Fruit fly (Drosophila melanogaster) whole organism, embryonic: ENCODE results near the gene CG13766.

Experiments
- Atf6 ChIP-seq: fragments of 200-800 bp; sonication (Bioruptor generic); IDR thresholded peaks from 2 replicates; pipeline ENCODE4 v1.3.6; 2022; ENCODE audit warnings: missing biosample characterization, missing genetic modification characterization
- CG10209 ChIP-seq: fragments of 200-800 bp; sonication (Bioruptor generic); optimal IDR thresholded peaks from 3 replicates; lab custom pipeline; 2017; ENCODE audit warnings: missing biosample characterization, mild to moderate bottlenecking, missing genetic modification characterization, missing genetic modification reagents
- CG10321 ChIP-seq: fragments of 200-800 bp; sonication (Bioruptor generic); IDR thresholded peaks from 2 replicates; pipeline ENCODE4 v1.3.6; 2022; ENCODE audit warnings: missing biosample characterization, missing genetic modification characterization
- CG11456 ChIP-seq: fragments of 200-800 bp; sonication (Bioruptor generic); IDR thresholded peaks from 3 replicates; pipeline ENCODE4 v1.3.6; 2022; ENCODE audit warnings: missing biosample characterization, missing genetic modification characterization
- CG11560 ChIP-seq: fragments of 200-800 bp; sonication (Bioruptor generic); IDR thresholded peaks from 3 replicates; pipeline ENCODE4 v1.3.6; 2022; ENCODE audit warnings: missing biosample characterization, missing genetic modification characterization
- CG11695 ChIP-seq: fragments of 200-800 bp; sonication (Bioruptor generic); IDR thresholded peaks from 3 replicates; pipeline ENCODE4 v1.3.6; 2022; ENCODE audit warnings: missing biosample characterization, missing genetic modification characterization
- CG13424 ChIP-seq: fragments of 200-800 bp; sonication (Bioruptor generic); optimal IDR thresholded peaks from 2 replicates; lab custom pipeline; 2019; ENCODE audit warnings: missing biosample characterization, mild to moderate bottlenecking, missing genetic modification characterization, moderate library complexity
- CG13775 ChIP-seq: fragments of 200-800 bp; sonication (Bioruptor generic); optimal IDR thresholded peaks from 3 replicates; lab custom pipeline; 2017; ENCODE audit warnings: missing biosample characterization, mild to moderate bottlenecking, missing genetic modification characterization
- CG15269 ChIP-seq: fragments of 200-800 bp; sonication (Bioruptor generic); optimal IDR thresholded peaks from 2 replicates; lab custom pipeline; 2018; ENCODE audit warnings: missing biosample characterization, mild to moderate bottlenecking, missing genetic modification characterization, moderate library complexity
- CG15514 ChIP-seq: fragments of 200-800 bp; sonication (Bioruptor generic); optimal IDR thresholded peaks from 3 replicates; lab custom pipeline; 2017; ENCODE audit warnings: missing biosample characterization, missing genetic modification characterization, mild to moderate bottlenecking, moderate library complexity, missing genetic modification reagents
- CG17328 ChIP-seq: fragments of 200-800 bp; sonication (Bioruptor generic); IDR thresholded peaks from 2 replicates; pipeline ENCODE4 v1.3.6; 2022; ENCODE audit warnings: missing biosample characterization, missing genetic modification characterization
- CG18262 ChIP-seq: fragments of 200-800 bp; optimal IDR thresholded peaks from 3 replicates; lab custom pipeline; 2019; ENCODE audit warnings: missing biosample characterization, mild to moderate bottlenecking, missing genetic modification characterization, moderate library complexity
- CG18619 ChIP-seq: fragments of 200-800 bp; sonication (Bioruptor generic); optimal IDR thresholded peaks from 3 replicates; lab custom pipeline; 2017; ENCODE audit warnings: missing biosample characterization, mild to moderate bottlenecking, missing genetic modification characterization
- CG2678 ChIP-seq: fragments of 200-800 bp; sonication (Bioruptor generic); optimal IDR thresholded peaks from 3 replicates; lab custom pipeline; 2019; ENCODE audit warnings: missing biosample characterization, mild to moderate bottlenecking, missing genetic modification characterization, moderate library complexity
- CG34224 ChIP-seq: fragments of 200-800 bp; sonication (Bioruptor generic); IDR thresholded peaks from 3 replicates; pipeline ENCODE4 v1.3.6; 2022; ENCODE audit warnings: missing biosample characterization, missing genetic modification characterization; ENCODE audit not compliant: partially characterized antibody
- CG7556 ChIP-seq: fragments of 200-800 bp; sonication (Bioruptor generic); optimal IDR thresholded peaks from 2 replicates; lab custom pipeline; 2017; ENCODE audit warnings: missing biosample characterization, mild to moderate bottlenecking, missing genetic modification characterization
- CG7839 ChIP-seq: fragments of 200-800 bp; sonication (Bioruptor generic); optimal IDR thresholded peaks from 3 replicates; lab custom pipeline; 2018; ENCODE audit warnings: missing biosample characterization, mild to moderate bottlenecking, missing genetic modification characterization, moderate library complexity
- CG8290 ChIP-seq, 3 experiments: fragments of 200-800 bp; sonication (Bioruptor generic); optimal IDR thresholded peaks; 2 replicates each; lab custom pipeline; 2016 to 2019; ENCODE audit warnings: missing biosample characterization in 3 of 3, missing genetic modification characterization in 3 of 3, mild to moderate bottlenecking in 2 of 3, moderate library complexity in 1 of 3
- CG8924 ChIP-seq: fragments of 200-800 bp; optimal IDR thresholded peaks from 3 replicates; lab custom pipeline; 2019; ENCODE audit warnings: missing biosample characterization, mild to moderate bottlenecking, missing genetic modification characterization, moderate library complexity
- CG9797 ChIP-seq: fragments of 200-800 bp; sonication (Bioruptor generic); optimal IDR thresholded peaks from 3 replicates; lab custom pipeline; 2018; ENCODE audit warnings: missing biosample characterization, mild to moderate bottlenecking, missing genetic modification characterization
- Deaf1 ChIP-seq: fragments of 200-800 bp; optimal IDR thresholded peaks from 3 replicates; lab custom pipeline; 2019; ENCODE audit warnings: missing biosample characterization, mild to moderate bottlenecking, missing genetic modification characterization, moderate library complexity
- Dip2 ChIP-seq: fragments of 200-800 bp; sonication (Bioruptor generic); IDR thresholded peaks from 2 replicates; pipeline ENCODE4 v1.3.6; 2022; ENCODE audit warnings: missing biosample characterization, missing genetic modification characterization
- Dll ChIP-seq: fragments of 200-800 bp; sonication (Bioruptor generic); IDR thresholded peaks from 4 replicates; pipeline ENCODE4 v1.3.6; 2022; ENCODE audit warnings: missing biosample characterization, missing genetic modification characterization; ENCODE audit not compliant: partially characterized antibody
- E2f2 ChIP-seq: fragments of 200-800 bp; sonication (Bioruptor generic); IDR thresholded peaks from 2 replicates; pipeline ENCODE4 v1.3.6; 2022; ENCODE audit warnings: missing biosample characterization, missing genetic modification characterization
- HHEX ChIP-seq: fragments of 200-800 bp; sonication (Bioruptor generic); optimal IDR thresholded peaks from 3 replicates; lab custom pipeline; 2017; ENCODE audit warnings: missing biosample characterization, mild to moderate bottlenecking, missing genetic modification characterization, missing genetic modification reagents
- HmgD ChIP-seq: fragments of 200-800 bp; sonication (Bioruptor generic); optimal IDR thresholded peaks from 3 replicates; lab custom pipeline; 2016; ENCODE audit warnings: missing biosample characterization, missing genetic modification characterization
- MBD-R2 ChIP-seq: fragments of 200-800 bp; sonication (Bioruptor generic); IDR thresholded peaks from 2 replicates; pipeline ENCODE4 v1.3.6; 2022; ENCODE audit warnings: missing biosample characterization, missing genetic modification characterization
- NK7.1 ChIP-seq: fragments of 200-800 bp; sonication (Bioruptor generic); optimal IDR thresholded peaks from 3 replicates; lab custom pipeline; 2016; ENCODE audit warnings: missing biosample characterization, missing genetic modification characterization
- Neu2 ChIP-seq: fragments of 200-800 bp; sonication (Bioruptor generic); optimal IDR thresholded peaks from 3 replicates; lab custom pipeline; 2016; ENCODE audit warnings: missing biosample characterization, missing genetic modification characterization, borderline replicate concordance
- Optix ChIP-seq: fragments of 200-800 bp; sonication (Bioruptor generic); IDR thresholded peaks from 3 replicates; pipeline ENCODE4 v1.3.6; 2022; ENCODE audit warnings: missing biosample characterization, missing genetic modification characterization
- Sox102F ChIP-seq: fragments of 200-800 bp; sonication (Bioruptor generic); optimal IDR thresholded peaks from 2 replicates; lab custom pipeline; 2018; ENCODE audit warnings: missing biosample characterization, mild to moderate bottlenecking, missing genetic modification characterization, moderate library complexity
- Ssrp ChIP-seq: fragments of 200-800 bp; sonication (Bioruptor generic); optimal IDR thresholded peaks from 2 replicates; lab custom pipeline; 2018; ENCODE audit warnings: missing biosample characterization, mild to moderate bottlenecking, missing genetic modification characterization, moderate library complexity
- Vsx1 ChIP-seq: fragments of 200-800 bp; sonication (Bioruptor generic); optimal IDR thresholded peaks from 2 replicates; lab custom pipeline; 2017; ENCODE audit warnings: missing biosample characterization, mild to moderate bottlenecking, missing genetic modification characterization, missing genetic modification reagents
- amos ChIP-seq: fragments of 200-800 bp; sonication (Bioruptor generic); IDR thresholded peaks from 2 replicates; pipeline ENCODE4 v1.3.6; 2022; ENCODE audit warnings: missing biosample characterization, missing genetic modification characterization; ENCODE audit not compliant: partially characterized antibody
- bbx ChIP-seq: fragments of 200-800 bp; sonication (Bioruptor generic); IDR thresholded peaks from 2 replicates; pipeline ENCODE4 v1.3.6; 2022; ENCODE audit warnings: missing biosample characterization, missing genetic modification characterization; ENCODE audit not compliant: partially characterized antibody
- crp ChIP-seq, 2 experiments: fragments of 200-800 bp; sonication (Bioruptor generic); optimal IDR thresholded peaks; 2 replicates in 1 of 2; 3 replicates in 1 of 2; lab custom pipeline; 2017; ENCODE audit warnings: missing biosample characterization in 2 of 2, missing genetic modification characterization in 2 of 2, mild to moderate bottlenecking in 1 of 2, moderate library complexity in 1 of 2
- exex ChIP-seq: fragments of 200-800 bp; sonication (Bioruptor generic); optimal IDR thresholded peaks from 4 replicates; lab custom pipeline; 2018; ENCODE audit warnings: missing biosample characterization, mild to moderate bottlenecking, missing genetic modification characterization, moderate library complexity
- gt ChIP-seq: fragments of 200-800 bp; sonication (Bioruptor generic); IDR thresholded peaks from 2 replicates; pipeline ENCODE4 v1.3.6; 2022; ENCODE audit warnings: missing biosample characterization, missing genetic modification characterization
- lmd ChIP-seq: fragments of 200-800 bp; sonication (Bioruptor generic); IDR thresholded peaks from 2 replicates; pipeline ENCODE4 v1.3.6; 2022; ENCODE audit warnings: missing biosample characterization, missing genetic modification characterization
- phol ChIP-seq: fragments of 200-800 bp; sonication (Bioruptor generic); optimal IDR thresholded peaks from 3 replicates; lab custom pipeline; 2018; ENCODE audit warnings: missing biosample characterization, mild to moderate bottlenecking, missing genetic modification characterization, moderate library complexity
- run ChIP-seq: fragments of 200-800 bp; sonication (Bioruptor generic); optimal IDR thresholded peaks from 3 replicates; lab custom pipeline; 2018; ENCODE audit warnings: missing biosample characterization, mild to moderate bottlenecking, missing genetic modification characterization
- scrt ChIP-seq: fragments of 200-800 bp; sonication (Bioruptor generic); optimal IDR thresholded peaks from 2 replicates; lab custom pipeline; 2018; ENCODE audit warnings: missing biosample characterization, mild to moderate bottlenecking, missing genetic modification characterization, moderate library complexity
- sens ChIP-seq: fragments of 200-800 bp; sonication (Bioruptor generic); peaks from one replicate; lab custom pipeline; 2016; ENCODE audit warnings: missing biosample characterization, missing genetic modification characterization
- tap ChIP-seq: fragments of 200-800 bp; optimal IDR thresholded peaks from 3 replicates; lab custom pipeline; 2019; ENCODE audit warnings: missing biosample characterization, mild to moderate bottlenecking, missing genetic modification characterization, moderate library complexity
- twi ChIP-seq: fragments of 200-800 bp; optimal IDR thresholded peaks from 2 replicates; lab custom pipeline; 2019; ENCODE audit warnings: missing biosample characterization, mild to moderate bottlenecking, missing genetic modification characterization, moderate library complexity
- unpg ChIP-seq: fragments of 200-800 bp; sonication (Bioruptor generic); optimal IDR thresholded peaks from 3 replicates; lab custom pipeline; 2018; ENCODE audit warnings: missing biosample characterization, mild to moderate bottlenecking, missing genetic modification characterization, moderate library complexity
- zen ChIP-seq: fragments of 200-800 bp; sonication (Bioruptor generic); optimal IDR thresholded peaks from 3 replicates; lab custom pipeline; 2018; ENCODE audit warnings: missing biosample characterization, mild to moderate bottlenecking, missing genetic modification characterization, moderate library complexity
- zfh1 ChIP-seq: fragments of 200-800 bp; sonication (Bioruptor generic); IDR thresholded peaks from 3 replicates; pipeline ENCODE4 v1.3.6; 2022; ENCODE audit warnings: missing biosample characterization, missing genetic modification characterization

Gene CG13766

DNA sequence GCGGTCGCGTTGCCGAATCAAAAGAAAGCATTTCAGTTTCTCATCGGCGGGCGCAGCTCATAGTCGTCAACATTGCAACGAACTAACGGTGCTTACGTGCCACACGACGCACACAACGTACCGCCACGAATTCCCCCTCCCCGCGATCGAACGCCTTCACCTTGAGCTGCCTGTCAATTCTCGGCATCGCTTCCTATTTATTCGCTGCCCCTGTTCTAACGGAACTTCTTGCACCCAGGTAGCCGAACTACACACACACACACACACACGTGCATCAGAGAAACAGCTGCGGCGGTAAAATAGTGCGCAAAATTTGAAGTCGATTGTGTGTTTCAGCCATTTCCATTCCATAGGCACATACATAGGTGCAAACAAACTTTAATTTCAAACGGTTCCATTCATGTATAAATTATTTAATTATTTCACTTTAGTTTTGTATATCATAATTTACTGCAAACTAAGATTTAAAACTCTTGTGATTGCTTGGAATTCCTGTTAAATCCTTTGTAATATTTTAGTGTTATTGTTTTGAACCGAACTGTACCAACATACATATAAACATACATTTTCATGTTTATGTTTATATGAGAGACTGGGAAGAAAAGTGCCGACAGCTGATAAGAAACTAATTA is 45.5 kb upstream of the CG13766 start (continued):
- no peak for TF ChIP-seq CG17328 (GFP tag; lab: Robert Waterston, UW)
- TF ChIP-seq zen (tag; lab: Kevin White, UChicago): no peak
- no peak for TF ChIP-seq CG9797 (GFP tag; lab: Kevin White, UChicago)
- no peak for TF ChIP-seq Vsx1
- peak; percentile 26 for TF ChIP-seq CG18262 (tag; lab: Kevin White, UChicago)
- no peak for TF ChIP-seq run (tag; lab: Kevin White, UChicago)
- no peak for TF ChIP-seq bbx (GFP tag; lab: Robert Waterston, UW)
- TF ChIP-seq CG10209 (GFP tag; lab: Kevin White, UChicago): no peak
- TF ChIP-seq sens (GFP tag; lab: Kevin White, UChicago): peak; percentile 31
- TF ChIP-seq twi (tag; lab: Kevin White, UChicago): no peak
- no peak for TF ChIP-seq Neu2 (GFP tag; lab: Kevin White, UChicago)
- peak; percentile 55; the same call in 2 of the 3 replicates for TF ChIP-seq CG11695 (GFP tag; lab: Robert Waterston, UW)
- TF ChIP-seq Optix (GFP tag; lab: Robert Waterston, UW): no peak
- TF ChIP-seq Atf6 (GFP tag; lab: Robert Waterston, UW): peak; percentile 44; the same call in 1 of the 2 replicates
- peak; percentile 39 for TF ChIP-seq unpg (GFP tag; lab: Kevin White, UChicago)
- peak; percentile 1 for TF ChIP-seq CG8290 (GFP tag; optimal IDR thresholded peaks at IDR 0.05; lab: Kevin White, UChicago)
- TF ChIP-seq CG8290 (tag; optimal IDR thresholded peaks at IDR 0.05; lab: Kevin White, UChicago): no peak
- TF ChIP-seq Dip2: no peak
- TF ChIP-seq CG2678 (tag; lab: Kevin White, UChicago): peak; percentile 15
- TF ChIP-seq CG11560: no peak
- TF ChIP-seq Dll (GFP tag; lab: Robert Waterston, UW): no peak
- TF ChIP-seq amos (GFP tag; lab: Robert Waterston, UW): no peak
- TF ChIP-seq CG11456: 0 out of 3 replicates have a peak, but pooled peaks have one; percentile 20
- TF ChIP-seq Deaf1 (tag; lab: Kevin White, UChicago): peak; percentile 12
- no peak for TF ChIP-seq CG8924 (tag; lab: Kevin White, UChicago)
- no peak for TF ChIP-seq CG15269
- peak; percentile 25; the same call in 1 of the 2 replicates for TF ChIP-seq E2f2 (GFP tag; lab: Robert Waterston, UW)
- TF ChIP-seq HmgD: no peak
- TF ChIP-seq CG13775 (GFP tag; lab: Kevin White, UChicago): no peak
- TF ChIP-seq CG34224 (GFP tag; lab: Robert Waterston, UW): no peak
- TF ChIP-seq scrt (GFP tag; lab: Kevin White, UChicago): no peak
- no peak for TF ChIP-seq zfh1 (GFP tag; lab: Robert Waterston, UW)
- TF ChIP-seq Sox102F (GFP tag; lab: Kevin White, UChicago): peak; percentile 10
- no peak for TF ChIP-seq crp (GFP tag; optimal IDR thresholded peaks at IDR 0.05; lab: Kevin White, UChicago)
- TF ChIP-seq CG18619 (GFP tag; lab: Kevin White, UChicago): no peak
- TF ChIP-seq tap (tag; lab: Kevin White, UChicago): peak; percentile 24
- no peak for TF ChIP-seq CG10321
- TF ChIP-seq exex: no peak
- TF ChIP-seq MBD-R2 (GFP tag; lab: Robert Waterston, UW): no peak
- no peak for TF ChIP-seq NK7.1
- peak; percentile 0 for TF ChIP-seq CG13424 (tag; lab: Kevin White, UChicago)
- TF ChIP-seq HHEX (GFP tag; lab: Kevin White, UChicago): no peak
- peak; percentile 18 for TF ChIP-seq Ssrp
- TF ChIP-seq lmd (GFP tag; lab: Robert Waterston, UW): 0 out of 2 replicates have a peak, but pooled peaks have one; percentile 13
- TF ChIP-seq CG7556 (GFP tag; lab: Kevin White, UChicago): no peak
- no peak for TF ChIP-seq gt (GFP tag; lab: Robert Waterston, UW)
- peak; percentile 18 for TF ChIP-seq phol
- TF ChIP-seq CG15514 (GFP tag; lab: Kevin White, UChicago): no peak
- peak; percentile 24 for TF ChIP-seq CG7839 (tag; lab: Kevin White, UChicago)
